Fruit fly (Drosophila melanogaster) whole organism, adult: ENCODE measurements around the gene TSG101.
A peak's percentile ranks its signal among the peaks of the same experiment; 100 is the strongest.

ENCODE experiments used
- CG11617 ChIP-seq: fragments of 200-800 bp; sonication (Bioruptor generic); optimal IDR thresholded peaks from 2 replicates; lab custom pipeline; 2017; ENCODE audit warnings: mild to moderate bottlenecking, missing biosample characterization, missing genetic modification reagents, missing genetic modification characterization
- CG12768 ChIP-seq: fragments of 200-800 bp; sonication (Bioruptor generic); optimal IDR thresholded peaks from 2 replicates; lab custom pipeline; 2017; ENCODE audit warnings: missing biosample characterization, missing genetic modification characterization, mild to moderate bottlenecking, moderate library complexity, missing genetic modification reagents
- CG14711 ChIP-seq: fragments of 200-800 bp; sonication (Bioruptor generic); optimal IDR thresholded peaks from 2 replicates; lab custom pipeline; 2018; ENCODE audit warnings: missing biosample characterization, mild to moderate bottlenecking, missing genetic modification characterization, moderate library complexity
- CG1620 ChIP-seq: fragments of 200-800 bp; sonication (Bioruptor generic); optimal IDR thresholded peaks from 2 replicates; lab custom pipeline; 2016; ENCODE audit warnings: missing biosample characterization, missing genetic modification characterization
- CG33017 ChIP-seq: fragments of 200-800 bp; sonication (Bioruptor generic); optimal IDR thresholded peaks from 2 replicates; lab custom pipeline; 2018; ENCODE audit warnings: missing biosample characterization, mild to moderate bottlenecking, missing genetic modification characterization, moderate library complexity
- CG5204 ChIP-seq: fragments of 200-800 bp; sonication (Bioruptor generic); optimal IDR thresholded peaks from 2 replicates; lab custom pipeline; 2016; ENCODE audit warnings: missing biosample characterization, missing genetic modification characterization
- CG7045 ChIP-seq: fragments of 200-800 bp; sonication (Bioruptor generic); optimal IDR thresholded peaks from 2 replicates; lab custom pipeline; 2017; ENCODE audit warnings: missing biosample characterization, mild to moderate bottlenecking, missing genetic modification characterization
- CG7101 ChIP-seq: fragments of 200-800 bp; sonication (Bioruptor generic); optimal IDR thresholded peaks from 2 replicates; lab custom pipeline; 2018; ENCODE audit warnings: missing biosample characterization, mild to moderate bottlenecking, missing genetic modification characterization, moderate library complexity
- Clk ChIP-seq: fragments of 200-800 bp; sonication (Bioruptor generic); optimal IDR thresholded peaks from 2 replicates; lab custom pipeline; 2017; ENCODE audit warnings: missing biosample characterization, missing genetic modification characterization
- Crg-1 ChIP-seq: fragments of 200-800 bp; sonication (Bioruptor generic); optimal IDR thresholded peaks from 2 replicates; lab custom pipeline; 2016; ENCODE audit warnings: missing biosample characterization, missing genetic modification characterization
- Hr96 ChIP-seq: fragments of 200-800 bp; sonication (Bioruptor generic); optimal IDR thresholded peaks from 2 replicates; lab custom pipeline; 2016; ENCODE audit warnings: missing biosample characterization, missing genetic modification characterization
- Mnt ChIP-seq: fragments of 200-800 bp; sonication (Bioruptor generic); optimal IDR thresholded peaks from 2 replicates; lab custom pipeline; 2016; ENCODE audit warnings: missing biosample characterization, mild to moderate bottlenecking, missing genetic modification characterization
- bab1 ChIP-seq: fragments of 200-800 bp; sonication (Bioruptor generic); optimal IDR thresholded peaks from 3 replicates; lab custom pipeline; 2019; ENCODE audit warnings: missing biosample characterization, mild to moderate bottlenecking, missing genetic modification characterization, moderate library complexity
- cic ChIP-seq: fragments of 200-800 bp; sonication (Bioruptor generic); optimal IDR thresholded peaks from 2 replicates; lab custom pipeline; 2017; ENCODE audit warnings: missing biosample characterization, mild to moderate bottlenecking, missing genetic modification characterization, moderate library complexity
- cnc ChIP-seq, 2 experiments: fragments of >200 bp; optimal IDR thresholded peaks; 2 replicates each; lab custom pipeline; 2017
- kay ChIP-seq: fragments of 200-800 bp; sonication (Bioruptor generic); peaks from one replicate; lab custom pipeline; 2016; ENCODE audit warnings: missing biosample characterization, missing genetic modification characterization, borderline replicate concordance
- ovo ChIP-seq: fragments of 200-800 bp; sonication (Bioruptor generic); optimal IDR thresholded peaks from 2 replicates; lab custom pipeline; 2016; ENCODE audit warnings: missing biosample characterization, missing genetic modification characterization
- pad ChIP-seq: fragments of 200-800 bp; sonication (Bioruptor generic); optimal IDR thresholded peaks from 3 replicates; lab custom pipeline; 2017; ENCODE audit warnings: missing biosample characterization, missing genetic modification characterization, mild to moderate bottlenecking, moderate library complexity, missing genetic modification reagents
- tj ChIP-seq: fragments of 200-800 bp; sonication (Bioruptor generic); optimal IDR thresholded peaks from 3 replicates; lab custom pipeline; 2017; ENCODE audit warnings: missing biosample characterization, mild to moderate bottlenecking, missing genetic modification characterization, moderate library complexity
- toe ChIP-seq: fragments of 200-800 bp; sonication (Bioruptor generic); optimal IDR thresholded peaks from 2 replicates; lab custom pipeline; 2016; ENCODE audit warnings: missing biosample characterization, missing genetic modification characterization

TSG101 gene

dm6 chr3L:16887272-16887671, 45.2 kb downstream of the TSG101 start:
- no peak for TF ChIP-seq CG14711
- TF ChIP-seq tj = peak; percentile 60
- TF ChIP-seq CG33017 (tag; lab: Kevin White, UChicago) = no peak
- no peak for TF ChIP-seq CG11617 (GFP tag; lab: Kevin White, UChicago)

DNA sequence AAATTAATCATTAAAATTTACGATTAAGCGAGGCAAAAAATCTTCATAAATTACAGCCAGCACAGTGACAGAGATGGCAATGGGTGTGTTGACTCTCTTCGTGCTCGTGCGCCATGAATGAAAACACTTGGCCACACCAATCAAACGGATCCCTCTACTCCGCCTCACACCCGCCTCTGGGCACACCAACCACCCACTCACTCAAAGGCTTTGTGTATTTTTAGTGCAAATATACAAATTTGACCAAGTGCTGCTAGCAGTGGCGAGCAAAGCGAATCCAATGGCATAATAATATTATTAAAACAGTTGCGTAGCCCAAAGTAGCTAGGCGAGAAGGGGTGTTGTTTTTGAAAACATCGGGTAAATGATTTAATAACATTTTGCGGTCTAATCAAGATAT, 47.5 kb downstream of the TSG101 start:
- no peak for TF ChIP-seq kay (GFP tag; lab: Kevin White, UChicago)
- TF ChIP-seq CG11617 (GFP tag; lab: Kevin White, UChicago) = no peak
- no peak for TF ChIP-seq CG5204 (GFP tag; lab: Kevin White, UChicago)
- no peak for TF ChIP-seq CG14711
- no peak for TF ChIP-seq cnc (optimal IDR thresholded peaks at IDR 0.05; lab: Kevin White, UChicago)
- TF ChIP-seq CG7101 (tag; lab: Kevin White, UChicago) = no peak
- no peak for TF ChIP-seq Crg-1 (GFP tag; lab: Kevin White, UChicago)
- TF ChIP-seq CG33017 (tag; lab: Kevin White, UChicago) = no peak
- TF ChIP-seq CG1620 = no peak
- no peak for TF ChIP-seq Clk (GFP tag; lab: Kevin White, UChicago)
- TF ChIP-seq Mnt = no peak
- no peak for TF ChIP-seq CG12768 (GFP tag; lab: Kevin White, UChicago)
- TF ChIP-seq ovo = no peak
- no peak for TF ChIP-seq Hr96 (GFP tag; lab: Kevin White, UChicago)
- no peak for TF ChIP-seq tj
- no peak for TF ChIP-seq toe (GFP tag; lab: Kevin White, UChicago)

DNA sequence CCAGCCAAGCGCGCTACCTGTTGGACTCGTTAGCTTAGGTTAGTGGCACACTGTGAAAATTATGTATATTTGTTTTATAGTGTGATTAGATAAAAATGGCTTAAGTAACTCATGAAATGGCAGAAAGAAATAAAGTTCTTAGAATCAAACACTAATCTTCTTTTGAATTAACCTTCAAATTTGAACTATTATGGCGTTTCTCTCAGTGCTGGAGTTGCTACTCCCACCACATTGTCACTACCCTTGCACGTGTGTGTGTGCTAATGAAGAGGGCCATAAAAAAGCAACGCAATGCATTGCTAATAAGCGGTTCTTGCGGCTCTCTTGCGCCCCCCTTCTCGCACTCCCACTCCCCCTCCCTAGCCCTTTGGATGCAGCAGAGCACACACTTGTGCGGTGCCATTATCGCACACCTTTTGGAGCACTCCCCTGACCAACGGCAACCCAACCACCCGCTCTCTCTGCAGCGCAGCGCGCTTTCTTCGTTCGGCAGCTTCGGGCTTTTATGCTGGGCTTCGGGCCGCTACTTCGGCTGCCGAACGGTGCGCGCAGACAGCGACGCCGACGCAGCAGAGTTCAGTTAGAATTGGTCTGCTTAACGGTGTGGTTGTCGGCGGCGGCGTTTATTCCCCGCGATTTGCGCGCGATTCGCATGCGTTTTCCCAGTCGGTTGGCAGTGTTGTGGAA, 48.7 kb downstream of the TSG101 start:
- TF ChIP-seq CG33017 (tag; lab: Kevin White, UChicago) (peak; percentile 9), toe (GFP tag; lab: Kevin White, UChicago) (no peak), CG12768 (GFP tag; lab: Kevin White, UChicago) (peak; percentile 61), Mnt (peak; percentile 46), tj (peak; percentile 88), Hr96 (GFP tag; lab: Kevin White, UChicago) (no peak), Clk (GFP tag; lab: Kevin White, UChicago) (no peak), CG5204 (GFP tag; lab: Kevin White, UChicago) (no peak), bab1 (GFP tag; lab: Kevin White, UChicago) (peak; percentile 82), ovo (peak; percentile 54), Crg-1 (GFP tag; lab: Kevin White, UChicago) (peak; percentile 42), pad (GFP tag; lab: Kevin White, UChicago) (peak; percentile 66), CG7045 (no peak), CG14711 (peak; percentile 58), CG11617 (GFP tag; lab: Kevin White, UChicago) (peak; percentile 46), cnc (optimal IDR thresholded peaks at IDR 0.05; lab: Kevin White, UChicago) (no peak), CG1620 (no peak), cic (peak; percentile 43), kay (GFP tag; lab: Kevin White, UChicago) (peak; percentile 22), CG7101 (tag; lab: Kevin White, UChicago) (peak; percentile 55)

dm6 chr3L:16891914-16892313, 49.8 kb downstream of the TSG101 start:
- TF ChIP-seq kay (GFP tag; lab: Kevin White, UChicago) (peak; percentile 32), cic (no peak)

dm6 chr3L:16892728-16893271, 50.7 kb downstream of the TSG101 start:
- TF ChIP-seq CG7045 (peak; percentile 21), CG12768 (GFP tag; lab: Kevin White, UChicago) (no peak), CG33017 (tag; lab: Kevin White, UChicago) (no peak), CG14711 (peak; percentile 5), Crg-1 (GFP tag; lab: Kevin White, UChicago) (no peak), Hr96 (GFP tag; lab: Kevin White, UChicago) (no peak), CG5204 (GFP tag; lab: Kevin White, UChicago) (peak; percentile 6)

DNA sequence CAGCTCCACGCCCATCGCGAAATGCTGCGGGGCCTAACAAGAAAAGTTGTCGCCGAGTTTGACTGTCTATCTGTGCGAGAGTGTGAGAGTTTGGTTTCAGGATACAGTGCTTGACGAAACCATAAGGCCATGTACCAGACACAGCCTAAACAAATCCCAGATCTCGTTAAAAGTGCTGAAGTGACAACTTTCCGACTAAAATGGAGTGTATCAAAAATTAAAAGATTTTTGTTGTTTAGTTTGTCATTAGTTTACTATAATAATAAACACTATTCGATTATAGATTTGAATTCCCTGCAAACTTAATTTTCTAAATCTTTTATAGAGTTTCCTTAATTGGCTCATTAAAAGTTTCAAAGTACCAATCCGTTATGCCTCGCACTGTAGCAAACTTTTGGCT, 51.6 kb downstream of the TSG101 start:
- TF ChIP-seq Clk (GFP tag; lab: Kevin White, UChicago) (no peak), toe (GFP tag; lab: Kevin White, UChicago) (no peak), CG7045 (no peak), CG33017 (tag; lab: Kevin White, UChicago) (no peak), CG14711 (no peak), ovo (no peak), CG12768 (GFP tag; lab: Kevin White, UChicago) (no peak), CG5204 (GFP tag; lab: Kevin White, UChicago) (no peak), Crg-1 (GFP tag; lab: Kevin White, UChicago) (no peak)
